Worm (Caenorhabditis elegans) whole organism, late embryonic: ENCODE results near the gene ZK154.4.

ENCODE experiments used
- C38D4.7 ChIP-seq: fragments of 200-800 bp; sonication (Bioruptor generic); optimal IDR thresholded peaks from 2 replicates; lab custom pipeline; 2018; ENCODE audit warnings: mild to moderate bottlenecking, missing genetic modification characterization, moderate library complexity, missing compliant biosample characterization
- F13H6.1 ChIP-seq: sonication (generic microtip); optimal IDR thresholded peaks from 2 replicates; lab custom pipeline; 2016; ENCODE audit warnings: missing genetic modification characterization, missing compliant biosample characterization
- K02D7.2 ChIP-seq: sonication (generic microtip); optimal IDR thresholded peaks from 2 replicates; lab custom pipeline; 2017; ENCODE audit warnings: mild to moderate bottlenecking, missing genetic modification characterization, missing compliant biosample characterization
- ceh-18 ChIP-seq: sonication (generic microtip); optimal IDR thresholded peaks from 2 replicates; lab custom pipeline; 2016; ENCODE audit warnings: missing genetic modification characterization, missing compliant biosample characterization
- ceh-19 ChIP-seq: fragments of 200-800 bp; sonication (Bioruptor generic); optimal IDR thresholded peaks from 2 replicates; lab custom pipeline; 2018; ENCODE audit warnings: mild to moderate bottlenecking, missing genetic modification characterization, missing compliant biosample characterization
- ceh-2 ChIP-seq: sonication (generic microtip); optimal IDR thresholded peaks from 2 replicates; lab custom pipeline; 2016; ENCODE audit warnings: missing genotype, missing genetic modification characterization, missing compliant biosample characterization
- ceh-30 ChIP-seq: fragments of 150-350 bp; optimal IDR thresholded peaks from 2 replicates; lab custom pipeline; 2014; ENCODE audit warnings: missing biosample characterization, missing genetic modification characterization
- ceh-31 ChIP-seq: sonication (generic microtip); optimal IDR thresholded peaks from 2 replicates; lab custom pipeline; 2016; ENCODE audit warnings: missing genetic modification characterization, missing compliant biosample characterization
- ceh-6 ChIP-seq: fragments of 200-800 bp; sonication (Bioruptor generic); optimal IDR thresholded peaks from 2 replicates; lab custom pipeline; 2018; ENCODE audit warnings: mild to moderate bottlenecking, missing genetic modification characterization, missing compliant biosample characterization
- ceh-9 ChIP-seq: sonication (generic microtip); optimal IDR thresholded peaks from 2 replicates; lab custom pipeline; 2016; ENCODE audit warnings: mild to moderate bottlenecking, missing genetic modification characterization, inconsistent platforms, missing compliant biosample characterization
- dmd-4 ChIP-seq: sonication (generic microtip); optimal IDR thresholded peaks from 2 replicates; lab custom pipeline; 2016; ENCODE audit warnings: borderline replicate concordance, missing genetic modification characterization, missing compliant biosample characterization
- elt-2 ChIP-seq: sonication (generic microtip); optimal IDR thresholded peaks from 2 replicates; lab custom pipeline; 2016; ENCODE audit warnings: missing genetic modification reagents, missing genetic modification characterization, missing compliant biosample characterization
- elt-4 ChIP-seq: sonication (generic microtip); optimal IDR thresholded peaks from 2 replicates; lab custom pipeline; 2016; ENCODE audit warnings: missing genetic modification characterization, missing compliant biosample characterization
- ets-4 ChIP-seq: sonication (generic microtip); optimal IDR thresholded peaks from 2 replicates; lab custom pipeline; 2016; ENCODE audit warnings: missing genetic modification characterization, missing compliant biosample characterization
- eyg-1 ChIP-seq: sonication (generic microtip); optimal IDR thresholded peaks from 2 replicates; lab custom pipeline; 2016; ENCODE audit warnings: missing genotype, missing genetic modification characterization, missing compliant biosample characterization
- fkh-6 ChIP-seq: sonication (generic microtip); optimal IDR thresholded peaks from 2 replicates; lab custom pipeline; 2016; ENCODE audit warnings: missing genetic modification characterization, missing compliant biosample characterization
- hlh-15 ChIP-seq: sonication (generic microtip); optimal IDR thresholded peaks from 2 replicates; lab custom pipeline; 2016; ENCODE audit warnings: missing genetic modification characterization, missing compliant biosample characterization
- hlh-30 ChIP-seq: sonication (generic microtip); optimal IDR thresholded peaks from 2 replicates; lab custom pipeline; 2017; ENCODE audit warnings: antibody characterized with exemption, missing genetic modification characterization, missing compliant biosample characterization; ENCODE audit not compliant: insufficient read depth
- hlh-8 ChIP-seq: sonication (generic microtip); optimal IDR thresholded peaks from 2 replicates; lab custom pipeline; 2016; ENCODE audit warnings: missing genotype, missing genetic modification characterization, missing compliant biosample characterization
- madf-2 ChIP-seq: sonication (generic microtip); optimal IDR thresholded peaks from 2 replicates; lab custom pipeline; 2017; ENCODE audit warnings: missing genetic modification characterization, missing compliant biosample characterization
- nfya-1 ChIP-seq: sonication (generic microtip); optimal IDR thresholded peaks from 2 replicates; lab custom pipeline; 2017; ENCODE audit warnings: missing genetic modification characterization, mild to moderate bottlenecking, missing compliant biosample characterization, antibody characterized with exemption, moderate library complexity
- npax-4 ChIP-seq: sonication (generic microtip); optimal IDR thresholded peaks from 2 replicates; lab custom pipeline; 2016; ENCODE audit warnings: missing genetic modification characterization, missing compliant biosample characterization
- pat-9 ChIP-seq: fragments of 200-800 bp; sonication (Bioruptor generic); optimal IDR thresholded peaks from 2 replicates; lab custom pipeline; 2018; ENCODE audit warnings: mild to moderate bottlenecking, missing genetic modification characterization, moderate library complexity, missing compliant biosample characterization
- pha-2 ChIP-seq: sonication (generic microtip); optimal IDR thresholded peaks from 2 replicates; lab custom pipeline; 2017; ENCODE audit warnings: mild to moderate bottlenecking, missing genetic modification characterization, missing compliant biosample characterization
- pha-4 ChIP-seq: fragments of 150-350 bp; optimal IDR thresholded peaks from 2 replicates; lab custom pipeline; 2018; ENCODE audit warnings: missing biosample characterization, missing genetic modification reagents, missing genetic modification characterization
- pqm-1 ChIP-seq: sonication (generic microtip); optimal IDR thresholded peaks from 2 replicates; lab custom pipeline; 2016; ENCODE audit warnings: missing genetic modification characterization, missing compliant biosample characterization
- pros-1 ChIP-seq: fragments of 150-350 bp; optimal IDR thresholded peaks from 2 replicates; lab custom pipeline; 2014; ENCODE audit warnings: missing biosample characterization, missing genetic modification reagents, missing genetic modification characterization
- rnt-1 ChIP-seq: sonication (generic microtip); optimal IDR thresholded peaks from 2 replicates; lab custom pipeline; 2016; ENCODE audit warnings: missing genetic modification characterization, missing compliant biosample characterization
- sdc-2 ChIP-seq: sonication (generic microtip); optimal IDR thresholded peaks from 2 replicates; lab custom pipeline; 2016; ENCODE audit warnings: missing genotype, missing genetic modification characterization, missing compliant biosample characterization
- sox-2 ChIP-seq: fragments of 200-800 bp; sonication (Bioruptor generic); IDR thresholded peaks from 2 replicates; pipeline ENCODE4 v1.3.6; 2022; ENCODE audit warnings: missing genetic modification reagents, missing genetic modification characterization, missing compliant biosample characterization
- syd-9 ChIP-seq: sonication (generic microtip); optimal IDR thresholded peaks from 2 replicates; lab custom pipeline; 2016; ENCODE audit warnings: mild to moderate bottlenecking, missing genetic modification characterization, moderate library complexity, missing compliant biosample characterization
- tbx-2 ChIP-seq: sonication (generic microtip); optimal IDR thresholded peaks from 2 replicates; lab custom pipeline; 2016; ENCODE audit warnings: missing genetic modification characterization, missing compliant biosample characterization
- ttx-3 ChIP-seq: sonication (generic microtip); optimal IDR thresholded peaks from 2 replicates; lab custom pipeline; 2016; ENCODE audit warnings: missing genetic modification reagents, missing genetic modification characterization, missing compliant biosample characterization
- unc-42 ChIP-seq: sonication (generic microtip); optimal IDR thresholded peaks from 2 replicates; lab custom pipeline; 2016; ENCODE audit warnings: missing genotype, missing genetic modification characterization, missing compliant biosample characterization
- unc-55 ChIP-seq: sonication (generic microtip); optimal IDR thresholded peaks from 2 replicates; lab custom pipeline; 2017; ENCODE audit warnings: missing biosample characterization, missing genetic modification reagents, missing genetic modification characterization
- unc-86 ChIP-seq: sonication (generic microtip); optimal IDR thresholded peaks from 2 replicates; lab custom pipeline; 2016; ENCODE audit warnings: missing genetic modification characterization, missing compliant biosample characterization
- ztf-16 ChIP-seq: sonication (generic microtip); optimal IDR thresholded peaks from 2 replicates; lab custom pipeline; 2017; ENCODE audit warnings: missing genetic modification characterization, missing compliant biosample characterization

The ZK154.4 gene

DNA sequence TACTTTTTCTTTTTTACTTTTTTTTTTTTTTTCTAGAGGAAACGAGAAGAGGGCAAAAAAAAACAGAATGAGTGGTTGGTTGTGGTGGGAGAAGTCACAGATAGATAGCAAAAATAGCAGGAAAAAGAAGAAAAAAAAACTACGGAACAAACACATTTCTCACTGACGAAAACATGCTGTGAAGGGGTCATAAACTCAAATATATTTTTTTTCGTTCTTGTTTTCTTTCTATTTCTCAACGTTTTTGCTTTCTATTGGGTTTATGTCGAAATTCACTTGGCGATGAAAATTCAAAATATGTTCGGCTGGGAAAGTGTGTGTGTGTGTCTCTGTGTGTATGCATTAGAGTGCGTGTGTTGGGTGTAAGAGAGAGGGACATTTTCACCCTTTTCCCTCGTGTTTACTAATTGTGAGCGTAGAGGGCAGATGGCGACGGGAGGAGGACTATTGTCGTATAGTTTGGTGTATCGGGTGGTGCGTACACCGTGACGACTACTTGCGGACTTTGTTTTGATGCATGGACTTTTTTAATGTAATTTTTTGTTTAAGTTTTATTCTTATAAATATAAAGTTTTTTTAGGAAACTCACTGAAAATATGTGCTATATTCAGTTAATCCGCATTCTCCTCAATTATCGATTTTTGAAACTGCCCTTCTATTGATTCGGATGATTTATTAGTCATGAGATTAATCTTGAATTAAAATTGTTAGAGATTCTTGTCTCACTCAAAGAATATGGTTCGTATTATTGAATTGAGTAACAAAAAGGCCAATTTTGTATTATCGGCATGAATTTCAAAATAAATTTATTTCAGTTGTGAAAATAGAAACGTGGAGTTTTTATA lies 27.4 kb upstream of the ZK154.4 start:
- TF ChIP-seq tbx-2 (tag; lab: Kevin White, UChicago) (peak; percentile 73), ceh-30 (peak; percentile 64), rnt-1 (tag; lab: Kevin White, UChicago) (peak; percentile 30), pat-9 (tag; lab: Kevin White, UChicago) (peak; percentile 5), F13H6.1 (tag; lab: Kevin White, UChicago) (no peak), ceh-18 (peak; percentile 26), dmd-4 (no peak), unc-55 (peak; percentile 74), hlh-8 (peak; percentile 23), ets-4 (tag; lab: Kevin White, UChicago) (no peak), pha-4 (tag; lab: Kevin White, UChicago) (no peak), elt-2 (tag; lab: Kevin White, UChicago) (peak; percentile 20), nfya-1 (peak; percentile 68), ceh-31 (tag; lab: Kevin White, UChicago) (peak; percentile 64), elt-4 (tag; lab: Kevin White, UChicago) (no peak), ceh-19 (GFP tag; lab: Kevin White, UChicago) (peak; percentile 48), madf-2 (peak; percentile 17), syd-9 (tag; lab: Kevin White, UChicago) (no peak), ceh-2 (tag; lab: Kevin White, UChicago) (peak; percentile 39), fkh-6 (tag; lab: Kevin White, UChicago) (peak; percentile 2), pros-1 (peak; percentile 41), pqm-1 (tag; lab: Kevin White, UChicago) (no peak), hlh-30 (tag; lab: Kevin White, UChicago) (peak; percentile 62), C38D4.7 (GFP tag; lab: Kevin White, UChicago) (no peak), pha-2 (tag; lab: Kevin White, UChicago) (no peak), K02D7.2 (no peak), ceh-6 (GFP tag; lab: Kevin White, UChicago) (no peak), ceh-9 (tag; lab: Kevin White, UChicago) (no peak), hlh-15 (tag; lab: Kevin White, UChicago) (no peak), sdc-2 (tag; lab: Kevin White, UChicago) (peak; percentile 5), unc-42 (tag; lab: Kevin White, UChicago) (peak; percentile 34)

- TF ChIP-seq dmd-4 (no peak), ceh-31 (tag; lab: Kevin White, UChicago) (no peak), ztf-16 (tag; lab: Kevin White, UChicago) (no peak), eyg-1 (tag; lab: Kevin White, UChicago) (no peak)
Measured at ce11 chrX:7808388-7808787, 26.2 kb upstream of the ZK154.4 start.

- no peak for TF ChIP-seq unc-86 (tag; lab: Kevin White, UChicago)
- TF ChIP-seq ttx-3, result no peak
- TF ChIP-seq ceh-6 (GFP tag; lab: Kevin White, UChicago), result no peak
- TF ChIP-seq syd-9 (tag; lab: Kevin White, UChicago), result no peak
- TF ChIP-seq ztf-16 (tag; lab: Kevin White, UChicago), result no peak
- no peak for TF ChIP-seq sox-2 (GFP tag; lab: Robert Waterston, UW)
- no peak for TF ChIP-seq npax-4
- TF ChIP-seq tbx-2 (tag; lab: Kevin White, UChicago), result no peak
Measured at ce11 chrX:7800370-7800769, 18.2 kb upstream of the ZK154.4 start.
